Worm (Caenorhabditis elegans) whole organism, L4 larva: Measurements from ENCODE around the gene M117.1.

Experiments used
- F10B5.3 ChIP-seq: sonication (generic microtip); optimal IDR thresholded peaks from 2 replicates; lab custom pipeline; 2016; ENCODE audit warnings: mild to moderate bottlenecking, missing genetic modification characterization, missing compliant biosample characterization
- F26F4.8 ChIP-seq: fragments of 200-800 bp; sonication (Bioruptor generic); conservative IDR thresholded peaks from 2 replicates; pipeline ENCODE4 v1.3.6; 2022; ENCODE audit warnings: missing genetic modification characterization, missing compliant biosample characterization
- F49E8.2 ChIP-seq: sonication (generic microtip); optimal IDR thresholded peaks from 2 replicates; lab custom pipeline; 2016; ENCODE audit warnings: missing compliant biosample characterization, mild to moderate bottlenecking, missing genetic modification characterization, borderline replicate concordance
- T26A8.4 ChIP-seq: fragments of 200-800 bp; sonication (Bioruptor generic); IDR thresholded peaks from 2 replicates; pipeline ENCODE4 v1.3.6; 2022; ENCODE audit warnings: missing genetic modification characterization, missing compliant biosample characterization
- Y75B8A.6 ChIP-seq: fragments of 200-800 bp; sonication (Bioruptor generic); IDR thresholded peaks from 2 replicates; pipeline ENCODE4 v1.3.6; 2022; ENCODE audit warnings: missing genetic modification reagents, missing genetic modification characterization, missing compliant biosample characterization
- ZK337.2 ChIP-seq: fragments of 200-800 bp; sonication (Bioruptor generic); IDR thresholded peaks from 2 replicates; pipeline ENCODE4 v1.3.6; 2022; ENCODE audit warnings: missing genetic modification reagents, missing genetic modification characterization, missing compliant biosample characterization
- ZK546.5 ChIP-seq, 2 experiments: sonication (generic microtip); optimal IDR thresholded peaks; 2 replicates each; lab custom pipeline; 2017; ENCODE audit warnings: missing biosample characterization in 2 of 2, missing genetic modification characterization in 2 of 2
- aha-1 ChIP-seq: fragments of 150-350 bp; peaks from one replicate; lab custom pipeline; 2014; ENCODE audit warnings: missing biosample characterization, missing genetic modification characterization
- arid-1 ChIP-seq: fragments of 200-800 bp; sonication (Bioruptor generic); conservative IDR thresholded peaks from 2 replicates; pipeline ENCODE4 v1.3.6; 2022; ENCODE audit warnings: missing genetic modification reagents, missing genetic modification characterization, missing compliant biosample characterization
- ceh-20 ChIP-seq: fragments of 200-800 bp; sonication (Bioruptor generic); IDR thresholded peaks from 2 replicates; pipeline ENCODE4 v1.3.6; 2022; ENCODE audit warnings: missing genetic modification reagents, missing genetic modification characterization, missing compliant biosample characterization
- ceh-62 ChIP-seq: sonication (generic microtip); optimal IDR thresholded peaks from 2 replicates; lab custom pipeline; 2017; ENCODE audit warnings: missing biosample characterization, missing genetic modification characterization
- cey-2 ChIP-seq: sonication (generic microtip); optimal IDR thresholded peaks from 3 replicates; lab custom pipeline; 2017; ENCODE audit warnings: missing genetic modification characterization, mild to moderate bottlenecking, missing compliant biosample characterization, antibody characterized with exemption, borderline replicate concordance; ENCODE audit not compliant: insufficient read depth
- ctbp-1 ChIP-seq: fragments of 200-800 bp; sonication (Bioruptor generic); IDR thresholded peaks from 2 replicates; pipeline ENCODE4 v1.3.6; 2022; ENCODE audit warnings: missing genetic modification reagents, missing genetic modification characterization, missing compliant biosample characterization
- dmd-6 ChIP-seq: fragments of 200-800 bp; sonication (Bioruptor generic); IDR thresholded peaks from 2 replicates; pipeline ENCODE4 v1.3.6; 2022; ENCODE audit warnings: missing genetic modification reagents, missing genetic modification characterization, missing compliant biosample characterization
- dpl-1 ChIP-seq: fragments of 150-350 bp; optimal IDR thresholded peaks from 2 replicates; lab custom pipeline; 2014; ENCODE audit warnings: missing biosample characterization, missing genetic modification reagents, missing genetic modification characterization
- dve-1 ChIP-seq: sonication (generic microtip); optimal IDR thresholded peaks from 2 replicates; lab custom pipeline; 2017; ENCODE audit warnings: antibody characterized with exemption, mild to moderate bottlenecking, missing genetic modification characterization, missing compliant biosample characterization; ENCODE audit not compliant: insufficient read depth
- gei-8 ChIP-seq: fragments of 200-800 bp; sonication (Bioruptor generic); optimal IDR thresholded peaks from 2 replicates; lab custom pipeline; 2018; ENCODE audit warnings: mild to moderate bottlenecking, missing genetic modification characterization, missing compliant biosample characterization
- hif-1 ChIP-seq, 2 experiments: sonication (generic microtip); optimal IDR thresholded peaks; 2 replicates each; lab custom pipeline; 2016 to 2017; ENCODE audit warnings: missing compliant biosample characterization in 2 of 2, missing genetic modification characterization in 2 of 2, missing genetic modification reagents in 2 of 2, missing genotype in 2 of 2, mild to moderate bottlenecking in 1 of 2
- hlh-11 ChIP-seq: fragments of 200-800 bp; sonication (Bioruptor generic); optimal IDR thresholded peaks from 2 replicates; lab custom pipeline; 2018; ENCODE audit warnings: mild to moderate bottlenecking, missing genetic modification characterization, missing compliant biosample characterization
- hmg-1.1 ChIP-seq: fragments of 200-800 bp; sonication (Bioruptor generic); IDR thresholded peaks from 2 replicates; pipeline ENCODE4 v1.3.6; 2022; ENCODE audit warnings: missing genetic modification reagents, missing genetic modification characterization, missing compliant biosample characterization
- lim-7 ChIP-seq: fragments of 200-800 bp; sonication (Bioruptor generic); IDR thresholded peaks from 2 replicates; pipeline ENCODE4 v1.3.6; 2022; ENCODE audit warnings: missing genetic modification characterization, missing compliant biosample characterization
- lin-1 ChIP-seq: fragments of 200-800 bp; sonication (Bioruptor generic); IDR thresholded peaks from 2 replicates; pipeline ENCODE4 v1.3.6; 2022; ENCODE audit warnings: missing genetic modification reagents, missing genetic modification characterization, missing compliant biosample characterization
- lin-29 ChIP-seq: fragments of 200-800 bp; sonication (Bioruptor generic); IDR thresholded peaks from 2 replicates; pipeline ENCODE4 v1.3.6; 2022; ENCODE audit warnings: missing genetic modification reagents, missing genetic modification characterization, missing compliant biosample characterization
- lin-38 ChIP-seq: fragments of 200-800 bp; sonication (Bioruptor generic); IDR thresholded peaks from 2 replicates; pipeline ENCODE4 v1.3.6; 2022; ENCODE audit warnings: missing genetic modification reagents, missing genetic modification characterization, missing compliant biosample characterization
- lsy-2 ChIP-seq, 2 experiments: fragments of 150-350 bp in 1 of 2; sonication (generic microtip) in 1 of 2; optimal IDR thresholded peaks; 2 replicates each; lab custom pipeline; 2014 to 2017; ENCODE audit warnings: missing biosample characterization in 2 of 2, missing genetic modification characterization in 2 of 2
- mep-1 ChIP-seq: fragments of 150-350 bp; sonication (generic microtip); optimal IDR thresholded peaks from 3 replicates; lab custom pipeline; 2014; ENCODE audit warnings: missing biosample characterization, missing genetic modification characterization
- mxl-2 ChIP-seq: fragments of 200-800 bp; sonication (Bioruptor generic); conservative IDR thresholded peaks from 2 replicates; pipeline ENCODE4 v1.3.6; 2022; ENCODE audit warnings: missing genetic modification reagents, missing genetic modification characterization, missing compliant biosample characterization
- mxl-3 ChIP-seq: fragments of 200-800 bp; sonication (Bioruptor generic); optimal IDR thresholded peaks from 2 replicates; lab custom pipeline; 2018; ENCODE audit warnings: mild to moderate bottlenecking, missing genetic modification characterization, missing compliant biosample characterization
- nhr-10 ChIP-seq: fragments of 150-350 bp; optimal IDR thresholded peaks from 2 replicates; lab custom pipeline; 2014; ENCODE audit warnings: missing biosample characterization, missing genetic modification characterization
- nhr-111 ChIP-seq: fragments of 200-800 bp; sonication (Bioruptor generic); optimal IDR thresholded peaks from 2 replicates; lab custom pipeline; 2018; ENCODE audit warnings: mild to moderate bottlenecking, missing genetic modification characterization, missing compliant biosample characterization
- nhr-41 ChIP-seq: fragments of 200-800 bp; sonication (Bioruptor generic); IDR thresholded peaks from 2 replicates; pipeline ENCODE4 v1.3.6; 2022; ENCODE audit warnings: missing genetic modification reagents, missing genetic modification characterization, missing compliant biosample characterization
- nhr-42 ChIP-seq: fragments of 200-800 bp; sonication (Bioruptor generic); IDR thresholded peaks from 2 replicates; pipeline ENCODE4 v1.3.6; 2022; ENCODE audit warnings: missing genetic modification characterization, missing compliant biosample characterization
- nhr-48 ChIP-seq: sonication (generic microtip); optimal IDR thresholded peaks from 2 replicates; lab custom pipeline; 2016; ENCODE audit warnings: mild to moderate bottlenecking, missing genetic modification characterization, missing compliant biosample characterization
- nhr-6 ChIP-seq: fragments of 150-350 bp; optimal IDR thresholded peaks from 2 replicates; lab custom pipeline; 2014; ENCODE audit warnings: missing biosample characterization, missing genetic modification characterization
- nhr-77 ChIP-seq: fragments of 150-350 bp; optimal IDR thresholded peaks from 2 replicates; lab custom pipeline; 2014; ENCODE audit warnings: missing biosample characterization, missing genetic modification characterization
- php-3 ChIP-seq: fragments of 200-800 bp; sonication (Bioruptor generic); IDR thresholded peaks from 2 replicates; pipeline ENCODE4 v1.3.6; 2022; ENCODE audit warnings: missing genetic modification reagents, missing genetic modification characterization, missing compliant biosample characterization
- set-16 ChIP-seq: fragments of 200-800 bp; sonication (Bioruptor generic); IDR thresholded peaks from 2 replicates; pipeline ENCODE4 v1.3.6; 2022; ENCODE audit warnings: missing genetic modification reagents, missing genetic modification characterization, missing compliant biosample characterization
- spr-1 ChIP-seq: sonication (generic microtip); optimal IDR thresholded peaks from 2 replicates; lab custom pipeline; 2016; ENCODE audit warnings: mild to moderate bottlenecking, missing genetic modification characterization, missing compliant biosample characterization
- unc-39 ChIP-seq: sonication (generic microtip); optimal IDR thresholded peaks from 2 replicates; lab custom pipeline; 2017; ENCODE audit warnings: missing biosample characterization, missing genetic modification characterization
- zip-11 ChIP-seq: fragments of 200-800 bp; sonication (Bioruptor generic); IDR thresholded peaks from 2 replicates; pipeline ENCODE4 v1.3.6; 2022; ENCODE audit warnings: missing genetic modification characterization, missing compliant biosample characterization
- ztf-11 ChIP-seq: fragments of 150-350 bp; optimal IDR thresholded peaks from 2 replicates; lab custom pipeline; 2014; ENCODE audit warnings: missing biosample characterization, missing genetic modification characterization

The M117.1 gene

DNA sequence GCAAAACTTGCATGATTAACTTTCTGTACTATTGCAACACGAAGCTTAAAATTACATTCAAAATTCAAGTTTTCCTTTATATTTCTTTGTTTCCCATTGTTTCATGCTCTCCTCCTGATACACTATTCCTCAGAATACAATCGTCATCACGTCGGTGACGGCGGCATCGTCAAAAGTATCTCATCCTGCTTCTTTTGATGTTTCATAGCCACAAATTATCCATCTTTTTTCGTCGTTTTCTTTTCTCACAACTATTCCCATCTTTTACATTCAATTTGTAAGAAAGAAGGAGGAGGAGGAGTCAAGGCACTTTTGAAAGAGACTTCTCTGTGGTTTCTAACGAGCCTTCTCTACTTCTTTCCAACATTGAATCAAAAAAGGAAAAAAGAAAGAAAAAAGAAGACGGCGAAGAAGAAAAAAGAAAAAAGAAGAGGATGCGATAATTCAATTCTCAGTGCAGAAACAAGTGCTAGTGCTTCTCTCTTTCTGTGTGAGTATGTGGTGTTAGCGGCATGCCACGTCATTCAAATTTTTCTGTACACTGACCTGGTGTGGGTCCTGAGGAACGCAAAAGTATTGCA lies 25.6 kb upstream of the M117.1 start (continued):
- no peak for TF ChIP-seq ZK546.5 (tag; optimal IDR thresholded peaks at IDR 0.05; lab: Kevin White, UChicago)
- no peak for TF ChIP-seq nhr-48 (tag; lab: Kevin White, UChicago)
- no peak for TF ChIP-seq php-3 (GFP tag; lab: Robert Waterston, UW)

DNA sequence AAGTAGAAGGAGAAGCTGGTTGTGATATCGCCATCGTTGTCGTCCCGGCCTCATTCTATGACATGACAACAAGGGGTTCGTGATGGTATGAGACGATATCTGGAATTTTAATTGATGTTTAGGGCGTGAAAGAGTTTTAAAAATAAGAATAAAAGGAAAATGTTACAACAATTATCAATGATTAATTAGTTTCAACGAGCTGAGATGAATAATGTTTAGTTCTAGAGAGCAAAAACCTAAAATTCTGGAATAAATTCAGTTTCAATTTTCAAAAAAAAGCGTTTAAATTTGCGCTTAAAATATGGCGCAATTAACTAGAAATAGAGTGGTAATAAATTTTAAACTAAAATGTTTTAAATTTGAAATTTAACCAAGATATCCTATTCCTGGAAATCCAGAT lies 21.6 kb upstream of the M117.1 start, which contains the start of gene H01G02.3:
H01G02.3 (minus strand) TSS at position 101 of the 400 bp plus-strand sequence.
- TF ChIP-seq dve-1 (tag; lab: Kevin White, UChicago), result no peak
- TF ChIP-seq ZK337.2 (GFP tag; lab: Robert Waterston, UW), result no peak
- TF ChIP-seq nhr-10, result no peak
- no peak for TF ChIP-seq aha-1 (tag; lab: Kevin White, UChicago)
- no peak for TF ChIP-seq mxl-2 (GFP tag; lab: Robert Waterston, UW)
- no peak for TF ChIP-seq gei-8 (GFP tag; lab: Kevin White, UChicago)
- no peak for TF ChIP-seq F49E8.2 (tag; lab: Kevin White, UChicago)
- no peak for TF ChIP-seq nhr-111 (GFP tag; lab: Kevin White, UChicago)
- TF ChIP-seq nhr-42 (GFP tag; lab: Robert Waterston, UW), result no peak
- TF ChIP-seq F26F4.8, result no peak
- TF ChIP-seq arid-1, result no peak
- TF ChIP-seq lin-29, result no peak
- TF ChIP-seq hmg-1.1, result no peak
- no peak for TF ChIP-seq lin-1 (GFP tag; lab: Robert Waterston, UW)
- TF ChIP-seq unc-39 (tag; lab: Kevin White, UChicago), result no peak
- TF ChIP-seq spr-1 (tag; lab: Kevin White, UChicago), result no peak
- no peak for TF ChIP-seq lin-38 (GFP tag; lab: Robert Waterston, UW)

DNA sequence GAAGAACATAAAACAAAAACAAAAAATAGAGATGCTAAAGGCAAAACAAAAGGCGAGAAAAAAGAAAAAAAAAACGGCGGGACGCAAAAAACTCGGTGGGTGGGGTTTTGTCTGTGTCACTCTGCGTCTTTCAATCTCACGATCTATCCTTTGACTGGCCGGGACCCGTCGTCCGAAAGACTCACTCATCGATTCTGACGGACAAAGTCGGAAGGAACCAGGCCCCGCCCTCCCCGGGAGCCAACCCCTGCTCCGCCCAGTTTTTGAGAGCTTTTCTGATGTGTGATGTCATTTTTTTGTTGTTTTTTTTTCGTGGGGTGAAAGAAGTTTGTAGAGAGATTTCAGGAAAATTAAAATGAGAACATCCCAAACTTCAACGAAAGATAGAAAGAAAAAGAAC lies 20.9 kb upstream of the M117.1 start:
- TF ChIP-seq nhr-42 (GFP tag; lab: Robert Waterston, UW), result no peak
- no peak for TF ChIP-seq ceh-62 (tag; lab: Kevin White, UChicago)
- no peak for TF ChIP-seq ztf-11 (tag; lab: Kevin White, UChicago)
- peak; percentile 6 for TF ChIP-seq hlh-11
- TF ChIP-seq set-16 (GFP tag; lab: Robert Waterston, UW), result peak; percentile 78
- no peak for TF ChIP-seq Y75B8A.6 (GFP tag; lab: Robert Waterston, UW)
- TF ChIP-seq mxl-2 (GFP tag; lab: Robert Waterston, UW), result no peak
- no peak for TF ChIP-seq lim-7 (GFP tag; lab: Robert Waterston, UW)
- TF ChIP-seq nhr-77 (tag; lab: Kevin White, UChicago), result no peak
- TF ChIP-seq ZK337.2 (GFP tag; lab: Robert Waterston, UW), result no peak
- TF ChIP-seq arid-1, result no peak
- peak; percentile 67 for TF ChIP-seq ceh-20 (GFP tag; lab: Robert Waterston, UW)
- no peak for TF ChIP-seq nhr-6
- peak; percentile 75 for TF ChIP-seq ctbp-1
- TF ChIP-seq cey-2 (tag; lab: Kevin White, UChicago), result no peak
- TF ChIP-seq T26A8.4, result no peak
- peak in 1 of 2 experiments; percentile 42 for TF ChIP-seq lsy-2 (tag; optimal IDR thresholded peaks at IDR 0.05; lab: Kevin White, UChicago)
- no peak for TF ChIP-seq lin-1 (GFP tag; lab: Robert Waterston, UW)
- TF ChIP-seq mep-1 (tag; lab: Kevin White, UChicago), result peak; percentile 6
- TF ChIP-seq hif-1 (tag; optimal IDR thresholded peaks at IDR 0.05; lab: Kevin White, UChicago), result no peak
- TF ChIP-seq dmd-6 (GFP tag; lab: Robert Waterston, UW), result peak; percentile 9; the same call in 1 of the 2 replicates
- TF ChIP-seq zip-11 (GFP tag; lab: Robert Waterston, UW), result no peak
- TF ChIP-seq F10B5.3 (tag; lab: Kevin White, UChicago), result no peak
- no peak for TF ChIP-seq dpl-1
- peak; percentile 71 for TF ChIP-seq aha-1 (tag; lab: Kevin White, UChicago)
- TF ChIP-seq hmg-1.1, result no peak
- TF ChIP-seq mxl-3 (GFP tag; lab: Kevin White, UChicago), result no peak
- no peak for TF ChIP-seq unc-39 (tag; lab: Kevin White, UChicago)
- no peak for TF ChIP-seq nhr-41 (GFP tag; lab: Robert Waterston, UW)
